Fruit fly (Drosophila melanogaster) whole organism, larva: ENCODE measurements around the gene Esp.

Source experiments
- noc ChIP-seq: fragments of 200-800 bp; sonication (Bioruptor generic); optimal IDR thresholded peaks from 3 replicates; lab custom pipeline; 2019; ENCODE audit warnings: missing biosample characterization, mild to moderate bottlenecking, missing genetic modification characterization, moderate library complexity

Esp gene

DNA sequence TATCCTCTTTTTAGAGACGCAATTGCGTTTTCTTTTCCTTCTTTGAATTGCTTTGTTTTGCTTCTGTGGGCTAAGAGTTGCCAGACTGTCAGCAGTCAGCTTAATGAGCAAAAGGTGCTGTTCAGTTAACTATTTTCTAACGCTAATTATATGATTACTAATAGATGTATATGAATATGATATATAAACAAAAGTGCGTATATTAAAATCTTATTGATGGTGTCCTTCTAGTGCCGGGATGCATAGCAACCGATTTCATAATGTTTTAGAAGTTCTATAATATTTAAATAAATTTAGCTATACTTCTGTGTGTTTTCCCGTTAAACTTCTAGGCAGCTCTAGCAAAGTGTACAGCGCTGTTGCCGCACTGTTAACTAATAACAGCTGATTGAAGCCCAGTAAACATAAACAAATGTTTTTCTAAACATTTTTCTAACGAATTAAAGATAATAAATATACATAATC, 11.8 kb upstream of the Esp start, which contains the start of the genes Kaz and CG43273:
Gene Kaz (minus strand): TSS at position 73 of the 465 bp plus-strand sequence.
Gene CG43273 (plus strand): TSS at position 415 of the 465 bp plus-strand sequence.
- TF ChIP-seq noc (tag; lab: Kevin White, UChicago) = no peak

- no peak for TF ChIP-seq noc (tag; lab: Kevin White, UChicago)
Observed at dm6 chr3R:24833652-24834051, 8.1 kb upstream of the Esp start, which contains the start of gene sosie. TSS of gene sosie (plus strand) at chr3R:24833952.

DNA sequence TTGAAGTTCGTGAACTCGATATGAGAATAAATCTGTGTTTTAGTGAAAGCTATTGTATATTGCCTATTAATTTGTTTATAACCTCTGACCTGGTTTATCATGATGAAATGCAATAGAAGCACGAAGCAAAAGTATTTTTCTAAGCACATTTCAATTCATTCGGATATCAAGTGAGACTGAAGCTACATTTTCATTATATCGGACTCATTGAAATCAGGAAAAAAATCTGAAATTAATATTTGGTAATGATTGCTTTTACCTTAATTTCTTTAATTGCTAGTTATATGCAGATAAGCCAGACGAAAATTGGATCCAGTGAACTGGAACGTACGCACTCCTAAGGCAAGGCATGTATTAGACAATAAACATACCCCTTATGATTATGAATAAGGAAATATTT, 672 bp upstream of the Esp start, which contains the start of gene CG33658:
Gene CG33658 (minus strand): TSS at position 101 of the 400 bp plus-strand sequence.
- no peak for TF ChIP-seq noc (tag; lab: Kevin White, UChicago)

DNA sequence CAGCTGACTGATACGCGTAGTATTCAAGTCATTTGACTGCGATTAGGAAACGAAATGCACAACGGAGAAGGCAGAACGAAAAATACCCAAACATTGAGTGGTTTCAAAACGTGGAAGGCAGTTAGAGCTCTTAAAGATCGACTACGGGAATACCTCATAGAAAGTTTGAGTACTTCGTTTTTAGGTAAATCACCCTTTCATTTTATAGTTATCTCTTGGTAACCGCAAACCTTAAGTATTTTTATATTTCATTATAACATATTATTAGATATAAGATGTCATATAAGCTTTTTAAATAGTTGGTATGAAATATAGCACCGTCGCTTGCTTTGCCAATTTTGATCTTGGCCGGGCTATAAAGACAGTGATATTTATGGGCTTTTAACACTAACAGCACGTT, 3.4 kb downstream of the Esp start:
- TF ChIP-seq noc (tag; lab: Kevin White, UChicago) = peak; percentile 56

dm6 chr3R:24845952-24846848, 4.5 kb downstream of the Esp start:
- TF ChIP-seq noc (tag; lab: Kevin White, UChicago) = no peak

- TF ChIP-seq noc (tag; lab: Kevin White, UChicago) = no peak
Observed at dm6 chr3R:24850420-24850819, 8.7 kb downstream of the Esp start, which contains the start of gene CG7006. TSS of gene CG7006 (plus strand) at chr3R:24850627.

- TF ChIP-seq noc (tag; lab: Kevin White, UChicago) = no peak
Observed at dm6 chr3R:24851429-24851828, 9.7 kb downstream of the Esp start, which contains the start of gene Nct. TSS of gene Nct (plus strand) at chr3R:24851601.

dm6 chr3R:24856143-24856542, 14.4 kb downstream of the Esp start, which contains the start of gene HDAC11:
TSS of gene HDAC11 (minus strand) at chr3R:24856243.
- TF ChIP-seq noc (tag; lab: Kevin White, UChicago) = no peak

DNA sequence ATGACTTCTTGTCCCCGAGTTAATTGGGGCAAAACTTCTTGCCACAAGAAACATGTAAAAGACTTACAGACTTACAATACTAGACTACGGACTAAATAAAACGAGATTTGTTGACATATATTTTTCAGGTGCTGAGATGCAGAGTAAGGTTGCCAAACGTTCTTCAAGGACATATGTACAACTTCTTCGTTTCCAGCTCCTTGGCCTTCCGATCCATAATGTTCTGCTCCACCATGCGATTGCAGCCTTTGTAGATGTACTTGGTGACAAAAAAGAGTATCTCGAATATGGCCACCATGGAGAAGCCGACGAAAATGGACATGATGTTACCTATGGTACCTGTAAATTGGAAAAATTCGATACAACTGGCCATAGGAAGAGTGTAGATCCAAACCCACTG, 15.7 kb downstream of the Esp start, which contains the start of gene CAH4:
Gene CAH4 (minus strand): TSS at position 101 of the 400 bp plus-strand sequence.
- TF ChIP-seq noc (tag; lab: Kevin White, UChicago) = no peak

DNA sequence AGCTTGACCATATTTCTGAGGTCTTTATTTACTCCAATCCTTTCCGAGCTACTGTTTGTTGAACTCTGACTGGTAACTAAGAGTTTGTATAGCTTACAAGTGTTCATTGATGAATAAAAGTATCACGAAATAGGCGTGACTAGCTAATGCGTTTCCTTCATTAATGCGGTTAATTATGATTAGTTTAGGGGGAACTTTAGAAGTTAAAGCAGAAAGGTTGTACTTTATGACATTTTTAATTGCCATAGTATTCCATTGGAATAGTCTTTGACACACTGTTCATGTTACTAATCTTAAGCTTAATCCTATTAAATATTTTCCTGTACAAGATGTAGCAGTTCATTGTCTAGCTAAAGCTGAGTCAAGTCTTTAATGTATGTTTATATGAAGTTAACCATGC, 18.0 kb downstream of the Esp start, which contains the start of gene ppk22:
Gene ppk22 (minus strand): TSS at position 101 of the 400 bp plus-strand sequence.
- TF ChIP-seq noc (tag; lab: Kevin White, UChicago) = no peak

DNA sequence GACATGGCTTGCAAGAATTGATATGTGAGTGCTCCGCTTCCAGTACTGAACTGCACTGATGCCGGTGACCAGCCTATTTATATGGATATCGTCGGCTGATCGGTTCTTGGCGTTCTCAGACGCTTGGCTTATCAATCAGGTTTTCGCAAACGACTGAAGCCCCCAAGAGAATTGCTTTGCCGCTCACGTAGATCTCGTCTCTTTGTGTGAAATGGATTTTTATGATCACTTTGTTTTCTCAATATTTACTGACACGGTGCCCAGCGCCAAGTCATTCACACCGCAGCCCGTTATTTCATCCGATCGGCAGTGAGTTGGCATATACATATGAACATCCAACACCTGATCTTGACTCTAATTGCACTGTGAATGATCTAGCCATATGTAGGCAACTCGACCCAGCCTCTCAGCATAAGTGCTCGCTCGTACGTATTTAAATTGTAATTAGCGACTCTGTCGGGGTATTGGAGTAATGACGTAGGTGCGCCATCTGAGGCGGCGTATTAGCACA, 18.6 kb downstream of the Esp start, which contains the start of gene CG13639:
Gene CG13639 (minus strand): TSS at position 51 of the 511 bp plus-strand sequence.
- TF ChIP-seq noc (tag; lab: Kevin White, UChicago) = no peak

dm6 chr3R:24862065-24862464, 20.3 kb downstream of the Esp start, which contains the start of gene CG13640:
TSS of gene CG13640 (minus strand) at chr3R:24862165.
- TF ChIP-seq noc (tag; lab: Kevin White, UChicago) = no peak

DNA sequence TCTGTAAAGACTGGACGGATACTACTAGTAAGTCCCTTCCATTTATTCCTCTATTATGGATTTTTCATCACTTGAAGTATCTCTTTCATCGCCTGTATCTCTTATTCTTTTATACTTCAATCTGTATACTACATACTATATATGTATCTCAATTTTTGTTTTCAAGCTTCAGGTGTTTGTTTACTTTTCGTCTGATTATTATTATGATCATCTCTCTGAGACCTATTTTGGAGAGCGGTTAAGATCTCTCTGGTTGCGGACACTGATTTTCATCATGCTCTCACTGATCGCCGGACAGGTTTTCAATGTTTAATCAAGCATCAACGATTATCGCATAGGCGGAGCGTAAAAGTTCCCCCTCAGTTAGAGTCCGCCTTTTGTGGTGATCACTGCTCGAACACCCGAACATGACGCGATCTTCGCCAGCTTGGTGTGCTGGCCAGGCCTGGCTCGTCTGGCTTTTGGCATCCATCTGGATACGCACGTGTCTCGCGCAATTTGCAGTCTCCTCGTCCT, 20.9 kb downstream of the Esp start, which contains the start of gene CG7016:
Gene CG7016 (plus strand): TSS at position 358 of the 516 bp plus-strand sequence.
- no peak for TF ChIP-seq noc (tag; lab: Kevin White, UChicago)

DNA sequence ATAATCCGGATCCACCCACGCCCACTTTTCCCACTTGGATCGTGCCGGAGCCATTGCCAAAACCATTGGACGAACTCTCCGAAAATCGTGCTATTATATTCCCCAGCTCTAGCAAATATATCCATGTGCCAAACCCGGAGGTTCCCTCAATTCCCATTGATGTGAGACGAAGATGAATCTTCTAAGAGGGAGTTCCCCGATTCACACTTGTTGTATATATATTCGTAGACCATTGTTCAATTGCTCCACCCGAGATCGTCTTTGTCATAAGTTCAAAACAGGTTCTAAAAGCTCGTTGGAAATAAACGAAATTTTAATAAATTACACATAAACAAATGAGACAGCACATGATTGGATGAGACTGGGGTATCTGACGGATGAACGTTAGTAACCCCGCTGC, 22.2 kb downstream of the Esp start:
- TF ChIP-seq noc (tag; lab: Kevin White, UChicago) = no peak

DNA sequence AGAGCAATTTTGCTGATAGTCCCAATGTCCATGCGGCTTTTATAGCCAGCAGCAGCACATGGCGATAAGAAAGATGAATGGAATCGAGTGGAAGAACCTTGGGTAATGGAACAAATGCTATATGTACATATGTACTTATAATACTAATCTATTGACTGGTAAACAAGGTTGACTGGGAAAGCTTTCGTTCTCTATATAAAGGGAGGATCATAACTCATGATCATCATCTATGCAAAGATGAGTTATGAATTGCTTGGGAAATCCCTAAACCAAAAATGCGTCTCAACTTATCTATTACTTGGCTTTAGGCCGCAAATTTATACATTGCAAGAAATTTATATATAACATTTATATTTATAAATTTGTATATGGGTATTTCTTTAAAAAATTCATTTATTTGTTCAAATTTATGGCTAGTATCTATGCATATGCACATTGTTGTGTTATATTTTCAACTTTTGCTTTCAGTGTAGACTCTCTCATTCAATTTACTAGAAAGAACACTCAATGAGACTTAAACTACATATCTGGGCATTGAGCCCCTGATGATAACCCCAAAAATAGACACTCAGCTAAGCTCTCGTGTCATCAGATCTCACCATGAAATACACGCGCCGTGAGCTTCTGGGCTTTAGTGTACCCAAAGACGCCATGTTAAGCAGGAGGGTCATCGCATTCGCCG, 23.1 kb downstream of the Esp start, which contains the start of the genes Srg1 and Elal:
Gene Srg1 (minus strand): TSS at position 14 of the 682 bp plus-strand sequence.
Gene Elal (plus strand): TSS at position 632 of the 682 bp plus-strand sequence.
- TF ChIP-seq noc (tag; lab: Kevin White, UChicago) = peak; percentile 83
